Worm (Caenorhabditis elegans): Measurements from ENCODE around the gene ctsa-3.1.

Gene ctsa-3.1

ce11 chrII:7273517-7273916 is 40.9 kb downstream of the ctsa-3.1 start:
- no peak for TF ChIP-seq cog-1 (tag; optimal IDR thresholded peaks at IDR 0.05)
- TF ChIP-seq ztf-29 (GFP tag; IDR thresholded peaks at IDR 0.05): no peak

- TF ChIP-seq ztf-29 (GFP tag; IDR thresholded peaks at IDR 0.05) (no peak), flt-1 (GFP tag; IDR thresholded peaks at IDR 0.05) (no peak), tab-1 (GFP tag; IDR thresholded peaks at IDR 0.05) (no peak), med-1 (GFP tag; optimal IDR thresholded peaks at IDR 0.05; ENCODE audit: insufficient read depth) (no peak), cog-1 (tag; optimal IDR thresholded peaks at IDR 0.05) (no peak), klf-2 (GFP tag; conservative IDR thresholded peaks at IDR 0.05) (no peak), ref-1 (GFP tag; conservative IDR thresholded peaks at IDR 0.05) (no peak), ztf-23 (GFP tag; IDR thresholded peaks at IDR 0.05) (no peak), T22C8.4 (GFP tag; IDR thresholded peaks at IDR 0.05) (no peak)
Observed at ce11 chrII:7277257-7277656, 44.6 kb downstream of the ctsa-3.1 start.

ce11 chrII:7277925-7278324 is 45.3 kb downstream of the ctsa-3.1 start:
- no peak for TF ChIP-seq cog-1 (tag; optimal IDR thresholded peaks at IDR 0.05)

DNA sequence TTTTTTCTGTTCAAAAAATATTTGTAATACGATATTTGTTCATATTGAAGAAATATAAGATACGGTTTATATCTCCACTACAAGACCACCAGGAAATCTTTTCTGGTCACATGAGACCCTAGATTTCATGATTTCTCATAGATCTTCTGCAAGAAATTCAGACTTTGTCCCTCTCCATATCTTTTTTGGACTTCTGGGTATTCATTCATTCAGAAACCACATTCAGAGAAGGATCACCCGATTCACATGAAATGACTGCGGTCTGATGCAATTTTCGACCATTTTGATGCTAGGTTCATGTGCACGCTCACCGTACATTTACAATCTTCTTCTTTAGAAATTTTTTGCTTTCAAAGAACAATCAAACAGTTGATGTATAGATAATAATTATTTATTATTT is 47.2 kb downstream of the ctsa-3.1 start:
- no peak for TF ChIP-seq ztf-23 (GFP tag; IDR thresholded peaks at IDR 0.05)
- no peak for TF ChIP-seq cog-1 (tag; optimal IDR thresholded peaks at IDR 0.05)
- no peak for TF ChIP-seq med-1 (GFP tag; optimal IDR thresholded peaks at IDR 0.05; ENCODE audit: insufficient read depth)
- no peak for TF ChIP-seq ztf-29 (GFP tag; IDR thresholded peaks at IDR 0.05)
- TF ChIP-seq T22C8.4 (GFP tag; IDR thresholded peaks at IDR 0.05): no peak
- TF ChIP-seq klf-2 (GFP tag; conservative IDR thresholded peaks at IDR 0.05): no peak
- TF ChIP-seq flt-1 (GFP tag; IDR thresholded peaks at IDR 0.05): no peak
- TF ChIP-seq tab-1 (GFP tag; IDR thresholded peaks at IDR 0.05): no peak
- TF ChIP-seq ref-1 (GFP tag; conservative IDR thresholded peaks at IDR 0.05): no peak

DNA sequence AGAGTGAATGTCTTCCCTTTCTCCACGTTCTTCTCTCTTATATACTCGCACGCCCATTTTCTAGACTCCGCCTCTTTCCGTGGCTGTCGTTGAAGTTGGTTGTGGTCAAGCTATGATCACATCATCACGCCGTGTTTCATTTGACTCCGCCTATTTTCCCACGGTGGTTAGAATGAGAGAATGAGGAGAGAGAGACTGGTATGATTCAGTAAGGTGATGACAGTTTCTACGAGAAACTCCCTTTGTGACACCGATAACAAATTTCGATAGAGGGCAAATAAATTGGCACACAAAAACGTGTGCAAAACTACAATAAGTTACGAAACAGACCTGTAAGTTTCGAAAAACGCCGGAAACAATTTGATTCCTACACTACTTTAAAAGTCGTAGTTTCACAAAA is 47.9 kb downstream of the ctsa-3.1 start:
- TF ChIP-seq klf-2 (GFP tag; conservative IDR thresholded peaks at IDR 0.05) (no peak), ztf-29 (GFP tag; IDR thresholded peaks at IDR 0.05) (no peak), flt-1 (GFP tag; IDR thresholded peaks at IDR 0.05) (no peak), ref-1 (GFP tag; conservative IDR thresholded peaks at IDR 0.05) (no peak), ztf-23 (GFP tag; IDR thresholded peaks at IDR 0.05) (no peak), med-1 (GFP tag; optimal IDR thresholded peaks at IDR 0.05; ENCODE audit: insufficient read depth) (no peak), cog-1 (tag; optimal IDR thresholded peaks at IDR 0.05) (no peak), T22C8.4 (GFP tag; IDR thresholded peaks at IDR 0.05) (no peak), tab-1 (GFP tag; IDR thresholded peaks at IDR 0.05) (no peak)

ce11 chrII:7283063-7283462 is 50.4 kb downstream of the ctsa-3.1 start:
- TF ChIP-seq ztf-29 (GFP tag; IDR thresholded peaks at IDR 0.05) (no peak), T22C8.4 (GFP tag; IDR thresholded peaks at IDR 0.05) (no peak), klf-2 (GFP tag; conservative IDR thresholded peaks at IDR 0.05) (no peak), tab-1 (GFP tag; IDR thresholded peaks at IDR 0.05) (no peak), ztf-23 (GFP tag; IDR thresholded peaks at IDR 0.05) (no peak), ref-1 (GFP tag; conservative IDR thresholded peaks at IDR 0.05) (no peak), med-1 (GFP tag; optimal IDR thresholded peaks at IDR 0.05; ENCODE audit: insufficient read depth) (no peak), flt-1 (GFP tag; IDR thresholded peaks at IDR 0.05) (no peak)
